Worm (Caenorhabditis elegans) whole organism, L1 larva: Measurements from ENCODE around the gene ubh-4.
A peak's percentile ranks its signal among the peaks of the same experiment; 100 is the strongest.

Experiments
- elt-3 ChIP-seq, 6 experiments: fragments of 150-350 bp in 1 of 6; sonication (generic microtip); optimal IDR thresholded peaks; 2 replicates each; lab custom pipeline; 2017 to 2018; ENCODE audit warnings: missing biosample characterization in 6 of 6, missing genetic modification characterization in 6 of 6, inconsistent platforms in 1 of 6
- zag-1 ChIP-seq: fragments of 150-350 bp; optimal IDR thresholded peaks from 2 replicates; lab custom pipeline; 2014; ENCODE audit warnings: missing biosample characterization, missing genetic modification characterization

ce11 chrII:8071801-8072544 lies 32.6 kb upstream of the ubh-4 start:
- no peak for TF ChIP-seq zag-1 (tag; lab: Kevin White, UChicago)
- TF ChIP-seq elt-3 (tag; optimal IDR thresholded peaks at IDR 0.05; lab: Kevin White, UChicago), result peak in 2 of 6 experiments; percentile 45 to 66
